Worm (Caenorhabditis elegans) whole organism, mixed stage, embryonic: ENCODE results near the gene sdz-32.
A peak's percentile ranks its signal among the peaks of the same experiment; 100 is the strongest.

Experiments used
- bed-3 ChIP-seq: fragments of 200-800 bp; sonication (Bioruptor generic); optimal IDR thresholded peaks from 3 replicates; lab custom pipeline; 2018; ENCODE audit warnings: mild to moderate bottlenecking, missing genetic modification characterization, moderate library complexity, missing compliant biosample characterization
- ces-1 ChIP-seq: fragments of 150-350 bp; optimal IDR thresholded peaks from 2 replicates; lab custom pipeline; 2014; ENCODE audit warnings: missing biosample characterization, missing genetic modification reagents, missing genetic modification characterization
- ham-2 ChIP-seq: fragments of 200-800 bp; sonication (Bioruptor generic); optimal IDR thresholded peaks from 2 replicates; lab custom pipeline; 2018; ENCODE audit warnings: mild to moderate bottlenecking, missing genetic modification characterization, missing compliant biosample characterization
- lsy-2 ChIP-seq: fragments of 150-350 bp; optimal IDR thresholded peaks from 2 replicates; lab custom pipeline; 2014; ENCODE audit warnings: missing biosample characterization, missing genetic modification characterization
- mep-1 ChIP-seq: fragments of 150-350 bp; optimal IDR thresholded peaks from 2 replicates; lab custom pipeline; 2017; ENCODE audit warnings: missing biosample characterization, missing genetic modification reagents, missing genetic modification characterization, inconsistent platforms
- nhr-237 ChIP-seq: fragments of 150-350 bp; optimal IDR thresholded peaks from 2 replicates; lab custom pipeline; 2014; ENCODE audit warnings: missing biosample characterization, missing genetic modification characterization
- unc-120 ChIP-seq: sonication (generic microtip); optimal IDR thresholded peaks from 2 replicates; lab custom pipeline; 2017; ENCODE audit warnings: missing genetic modification characterization, missing compliant biosample characterization; ENCODE audit not compliant: poor library complexity, severe bottlenecking

The sdz-32 gene

ce11 chrII:3523547-3523946, 49.7 kb downstream of the sdz-32 start:
- peak; percentile 93 for TF ChIP-seq lsy-2 (tag; lab: Kevin White, UChicago)
- peak; percentile 20 for TF ChIP-seq ham-2 (GFP tag; lab: Kevin White, UChicago)
- TF ChIP-seq ces-1 (GFP tag; lab: Kevin White, UChicago): peak; percentile 21
- peak; percentile 64 for TF ChIP-seq nhr-237 (tag; lab: Kevin White, UChicago)
- TF ChIP-seq mep-1 (tag; lab: Kevin White, UChicago): peak; percentile 70

DNA sequence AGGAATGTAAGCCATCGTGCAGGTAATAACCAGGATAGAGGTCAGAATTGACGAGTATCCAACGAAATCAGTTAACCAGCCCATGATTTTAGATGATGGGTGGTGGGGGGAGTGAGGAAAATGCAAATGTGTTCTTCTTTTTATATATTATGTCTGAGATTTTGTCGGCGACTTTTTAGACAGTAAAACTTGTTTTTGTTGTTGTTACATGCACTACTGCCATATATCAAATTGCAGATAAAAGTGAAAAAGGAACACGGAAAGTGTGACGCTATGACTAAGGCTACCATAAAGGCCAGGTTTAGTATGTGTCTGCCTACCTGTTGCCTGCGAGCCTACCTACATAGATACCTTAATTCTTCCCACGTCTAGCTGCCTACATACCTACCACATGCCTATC, 50.3 kb downstream of the sdz-32 start, which contains the start of gene col-72:
col-72 (minus strand) TSS at position 101 of the 400 bp plus-strand sequence.
- TF ChIP-seq bed-3 (GFP tag; lab: Kevin White, UChicago) (no peak), ces-1 (GFP tag; lab: Kevin White, UChicago) (no peak), unc-120 (tag; lab: Kevin White, UChicago) (no peak)
